Fruit fly (Drosophila melanogaster) whole organism, embryonic: ENCODE results near the gene CG31988.
A peak's percentile ranks its signal among the peaks of the same experiment; 100 is the strongest.

Experiments
- Bteb2 ChIP-seq: fragments of 200-800 bp; sonication (Bioruptor generic); optimal IDR thresholded peaks from 2 replicates; lab custom pipeline; 2016; ENCODE audit warnings: missing biosample characterization, missing genetic modification characterization
- C15 ChIP-seq: fragments of 200-800 bp; sonication (Bioruptor generic); IDR thresholded peaks from 3 replicates; pipeline ENCODE4 v1.3.6; 2022; ENCODE audit warnings: missing biosample characterization, missing genetic modification characterization
- CG11695 ChIP-seq: fragments of 200-800 bp; sonication (Bioruptor generic); IDR thresholded peaks from 3 replicates; pipeline ENCODE4 v1.3.6; 2022; ENCODE audit warnings: missing biosample characterization, missing genetic modification characterization
- CG11696 ChIP-seq: fragments of 200-800 bp; sonication (Bioruptor generic); IDR thresholded peaks from 2 replicates; pipeline ENCODE4 v1.3.6; 2022; ENCODE audit warnings: missing biosample characterization, missing genetic modification characterization
- CG11723 ChIP-seq: fragments of 200-800 bp; sonication (Bioruptor generic); optimal IDR thresholded peaks from 2 replicates; lab custom pipeline; 2017; ENCODE audit warnings: missing biosample characterization, mild to moderate bottlenecking, missing genetic modification characterization
- CG12104 ChIP-seq: fragments of 200-800 bp; sonication (Bioruptor generic); optimal IDR thresholded peaks from 3 replicates; lab custom pipeline; 2016; ENCODE audit warnings: missing biosample characterization, missing genetic modification characterization
- CG12744 ChIP-seq: fragments of 200-800 bp; sonication (Bioruptor generic); optimal IDR thresholded peaks from 2 replicates; lab custom pipeline; 2016; ENCODE audit warnings: missing biosample characterization, missing genetic modification characterization
- CG13296 ChIP-seq: fragments of 200-800 bp; sonication (Bioruptor generic); optimal IDR thresholded peaks from 3 replicates; lab custom pipeline; 2018; ENCODE audit warnings: missing biosample characterization, mild to moderate bottlenecking, missing genetic modification characterization
- CG15514 ChIP-seq: fragments of 200-800 bp; sonication (Bioruptor generic); optimal IDR thresholded peaks from 3 replicates; lab custom pipeline; 2017; ENCODE audit warnings: missing biosample characterization, missing genetic modification characterization, mild to moderate bottlenecking, moderate library complexity, missing genetic modification reagents
- CG15601 ChIP-seq: fragments of 200-800 bp; sonication (Bioruptor generic); optimal IDR thresholded peaks from 3 replicates; lab custom pipeline; 2019; ENCODE audit warnings: missing biosample characterization, mild to moderate bottlenecking, missing genetic modification characterization, moderate library complexity
- CG17328 ChIP-seq: fragments of 200-800 bp; sonication (Bioruptor generic); IDR thresholded peaks from 2 replicates; pipeline ENCODE4 v1.3.6; 2022; ENCODE audit warnings: missing biosample characterization, missing genetic modification characterization
- CG17359 ChIP-seq: fragments of 200-800 bp; sonication (Bioruptor generic); optimal IDR thresholded peaks from 3 replicates; lab custom pipeline; 2018; ENCODE audit warnings: missing biosample characterization, mild to moderate bottlenecking, missing genetic modification characterization, moderate library complexity
- CG18262 ChIP-seq: fragments of 200-800 bp; optimal IDR thresholded peaks from 3 replicates; lab custom pipeline; 2019; ENCODE audit warnings: missing biosample characterization, mild to moderate bottlenecking, missing genetic modification characterization, moderate library complexity
- CG33213 ChIP-seq: fragments of 200-800 bp; sonication (Bioruptor generic); optimal IDR thresholded peaks from 3 replicates; lab custom pipeline; 2016; ENCODE audit warnings: missing biosample characterization, missing genetic modification characterization
- CG34224 ChIP-seq: fragments of 200-800 bp; sonication (Bioruptor generic); IDR thresholded peaks from 3 replicates; pipeline ENCODE4 v1.3.6; 2022; ENCODE audit warnings: missing biosample characterization, missing genetic modification characterization; ENCODE audit not compliant: partially characterized antibody
- CG34376 ChIP-seq: fragments of 200-800 bp; sonication (Bioruptor generic); optimal IDR thresholded peaks from 2 replicates; lab custom pipeline; 2018; ENCODE audit warnings: missing biosample characterization, mild to moderate bottlenecking, missing genetic modification characterization
- CG3726 ChIP-seq: fragments of 200-800 bp; sonication (Bioruptor generic); IDR thresholded peaks from 3 replicates; pipeline ENCODE4, ENCODE4 v1.3.6; 2022; ENCODE audit warnings: missing biosample characterization, missing genetic modification characterization
- CG3995 ChIP-seq: fragments of 200-800 bp; sonication (Bioruptor generic); optimal IDR thresholded peaks from 3 replicates; lab custom pipeline; 2016; ENCODE audit warnings: missing biosample characterization, missing genetic modification characterization
- CG6765 ChIP-seq: fragments of 200-800 bp; sonication (Bioruptor generic); optimal IDR thresholded peaks from 3 replicates; lab custom pipeline; 2017; ENCODE audit warnings: missing biosample characterization, mild to moderate bottlenecking, missing genetic modification characterization
- CHES-1-like ChIP-seq: fragments of 200-800 bp; sonication (Bioruptor generic); optimal IDR thresholded peaks from 2 replicates; lab custom pipeline; 2016; ENCODE audit warnings: missing biosample characterization, missing genetic modification characterization
- Dbx ChIP-seq: fragments of 200-800 bp; sonication (Bioruptor generic); IDR thresholded peaks from 3 replicates; pipeline ENCODE4 v1.3.6; 2022; ENCODE audit warnings: missing biosample characterization, missing genetic modification characterization
- Dfd ChIP-seq, 2 experiments: fragments of >200 bp; optimal IDR thresholded peaks; 2 replicates each; lab custom pipeline; 2017; ENCODE audit warnings: missing biosample characterization in 2 of 2, missing genetic modification characterization in 2 of 2
- Dip2 ChIP-seq: fragments of 200-800 bp; sonication (Bioruptor generic); IDR thresholded peaks from 2 replicates; pipeline ENCODE4 v1.3.6; 2022; ENCODE audit warnings: missing biosample characterization, missing genetic modification characterization
- Dref ChIP-seq: fragments of 200-800 bp; sonication (Bioruptor generic); IDR thresholded peaks from 2 replicates; pipeline ENCODE4 v1.3.6; 2022; ENCODE audit warnings: missing biosample characterization, missing genetic modification characterization
- Eip74EF ChIP-seq, 2 experiments: fragments of 200-800 bp in 1 of 2; fragments of >200 bp in 1 of 2; sonication (Bioruptor generic) in 1 of 2; optimal IDR thresholded peaks; 2 replicates each; lab custom pipeline; 2017 to 2019; ENCODE audit warnings: missing biosample characterization in 2 of 2, missing genetic modification characterization in 2 of 2, mild to moderate bottlenecking in 1 of 2, moderate library complexity in 1 of 2
- GATAe ChIP-seq: fragments of 200-800 bp; sonication (Bioruptor generic); conservative IDR thresholded peaks from 2 replicates; pipeline ENCODE4 v1.3.6; 2022; ENCODE audit warnings: missing biosample characterization, missing genetic modification characterization
- HmgD ChIP-seq: fragments of 200-800 bp; sonication (Bioruptor generic); optimal IDR thresholded peaks from 3 replicates; lab custom pipeline; 2016; ENCODE audit warnings: missing biosample characterization, missing genetic modification characterization
- MBD-R2 ChIP-seq: fragments of 200-800 bp; sonication (Bioruptor generic); IDR thresholded peaks from 2 replicates; pipeline ENCODE4 v1.3.6; 2022; ENCODE audit warnings: missing biosample characterization, missing genetic modification characterization
- Nf-YB ChIP-seq: fragments of 200-800 bp; sonication (Bioruptor generic); optimal IDR thresholded peaks from 3 replicates; lab custom pipeline; 2019; ENCODE audit warnings: missing biosample characterization, mild to moderate bottlenecking, missing genetic modification characterization, moderate library complexity
- Sin3A ChIP-seq: fragments of >200 bp; optimal IDR thresholded peaks from 2 replicates; lab custom pipeline; 2018
- Usf ChIP-seq: fragments of 200-800 bp; sonication (Bioruptor generic); optimal IDR thresholded peaks from 2 replicates; lab custom pipeline; 2017; ENCODE audit warnings: missing genotype, missing biosample characterization, missing genetic modification characterization
- YL-1 ChIP-seq: fragments of 200-800 bp; sonication (Bioruptor generic); optimal IDR thresholded peaks from 3 replicates; lab custom pipeline; 2017; ENCODE audit warnings: missing biosample characterization, mild to moderate bottlenecking, missing genetic modification characterization
- cas ChIP-seq: fragments of 200-800 bp; sonication (Bioruptor generic); IDR thresholded peaks from 2 replicates; pipeline ENCODE4 v1.3.6; 2022; ENCODE audit warnings: missing biosample characterization, missing genetic modification characterization
- cato ChIP-seq: fragments of 200-800 bp; sonication (Bioruptor generic); optimal IDR thresholded peaks from 2 replicates; lab custom pipeline; 2016; ENCODE audit warnings: missing biosample characterization, missing genetic modification characterization, borderline replicate concordance
- ci ChIP-seq: fragments of 200-800 bp; sonication (Bioruptor generic); IDR thresholded peaks from 3 replicates; pipeline ENCODE4 v1.3.6; 2022; ENCODE audit warnings: missing biosample characterization, missing genetic modification characterization
- dati ChIP-seq: fragments of 200-800 bp; sonication (Bioruptor generic); IDR thresholded peaks from 2 replicates; pipeline ENCODE4 v1.3.6; 2022; ENCODE audit warnings: missing biosample characterization, missing genetic modification characterization
- dm ChIP-seq: fragments of 200-800 bp; sonication (Bioruptor generic); optimal IDR thresholded peaks from 3 replicates; lab custom pipeline; 2016; ENCODE audit warnings: missing biosample characterization, missing genetic modification characterization
- fru ChIP-seq: fragments of >200 bp; optimal IDR thresholded peaks from 2 replicates; lab custom pipeline; 2017
- gcm ChIP-seq: fragments of 200-800 bp; sonication (Bioruptor generic); optimal IDR thresholded peaks from 2 replicates; lab custom pipeline; 2019; ENCODE audit warnings: missing biosample characterization, mild to moderate bottlenecking, missing genetic modification characterization, moderate library complexity
- hb ChIP-seq: fragments of 200-800 bp; sonication (Bioruptor generic); IDR thresholded peaks from 3 replicates; pipeline ENCODE4 v1.3.6; 2022; ENCODE audit warnings: missing biosample characterization, missing genetic modification characterization; ENCODE audit not compliant: partially characterized antibody
- odd ChIP-seq: fragments of 200-800 bp; sonication (Bioruptor generic); optimal IDR thresholded peaks from 2 replicates; lab custom pipeline; 2017; ENCODE audit warnings: missing biosample characterization, mild to moderate bottlenecking, missing genetic modification characterization
- pho ChIP-seq: fragments of 200-800 bp; sonication (Bioruptor generic); optimal IDR thresholded peaks from 2 replicates; lab custom pipeline; 2016; ENCODE audit warnings: missing biosample characterization, missing genetic modification characterization
- pzg ChIP-seq: fragments of 200-800 bp; sonication (Bioruptor generic); optimal IDR thresholded peaks from 3 replicates; lab custom pipeline; 2018; ENCODE audit warnings: missing biosample characterization, mild to moderate bottlenecking, missing genetic modification characterization, moderate library complexity
- scrt ChIP-seq: fragments of 200-800 bp; sonication (Bioruptor generic); optimal IDR thresholded peaks from 2 replicates; lab custom pipeline; 2018; ENCODE audit warnings: missing biosample characterization, mild to moderate bottlenecking, missing genetic modification characterization, moderate library complexity
- sd ChIP-seq: fragments of 200-800 bp; sonication (Bioruptor generic); optimal IDR thresholded peaks from 3 replicates; lab custom pipeline; 2018; ENCODE audit warnings: missing biosample characterization, mild to moderate bottlenecking, missing genetic modification characterization, moderate library complexity
- shn ChIP-seq: fragments of 200-800 bp; sonication (Bioruptor generic); optimal IDR thresholded peaks from 3 replicates; lab custom pipeline; 2016; ENCODE audit warnings: missing biosample characterization, missing genetic modification characterization
- ssp ChIP-seq: fragments of 200-800 bp; sonication (Bioruptor generic); IDR thresholded peaks from 2 replicates; pipeline ENCODE4 v1.3.6; 2022; ENCODE audit warnings: missing biosample characterization, missing genetic modification characterization
- vnd ChIP-seq: fragments of 200-800 bp; sonication (Bioruptor generic); IDR thresholded peaks from 3 replicates; pipeline ENCODE4 v1.3.6; 2022; ENCODE audit warnings: missing biosample characterization, missing genetic modification characterization; ENCODE audit not compliant: partially characterized antibody
- zen2 ChIP-seq: fragments of 200-800 bp; sonication (Bioruptor generic); IDR thresholded peaks from 3 replicates; pipeline ENCODE4 v1.3.6; 2022; ENCODE audit warnings: missing biosample characterization, missing genetic modification characterization; ENCODE audit not compliant: partially characterized antibody
- zfh1 ChIP-seq: fragments of 200-800 bp; sonication (Bioruptor generic); IDR thresholded peaks from 3 replicates; pipeline ENCODE4 v1.3.6; 2022; ENCODE audit warnings: missing biosample characterization, missing genetic modification characterization
- zfh2 ChIP-seq: fragments of 200-800 bp; sonication (Bioruptor generic); optimal IDR thresholded peaks from 2 replicates; lab custom pipeline; 2016; ENCODE audit warnings: missing biosample characterization, missing genetic modification characterization

The CG31988 gene

dm6 chr2L:21237048-21237747 lies 34.6 kb upstream of the CG31988 start, which contains the start of gene Hr39 (continued):
- TF ChIP-seq Nf-YB (GFP tag; lab: Kevin White, UChicago) (no peak), HmgD (GFP tag; lab: Kevin White, UChicago) (peak; percentile 34), zfh1 (no peak), cato (no peak), CHES-1-like (GFP tag; lab: Kevin White, UChicago) (peak; percentile 74), CG11696 (GFP tag; lab: Robert Waterston, UW) (no peak), CG12104 (GFP tag; lab: Kevin White, UChicago) (no peak), ssp (no peak), gcm (GFP tag; lab: Kevin White, UChicago) (peak; percentile 44), CG3726 (GFP tag; lab: Robert Waterston, UW) (no peak), scrt (GFP tag; lab: Kevin White, UChicago) (peak; percentile 54), Usf (GFP tag; lab: Kevin White, UChicago) (no peak), CG11695 (GFP tag; lab: Robert Waterston, UW) (no peak), C15 (GFP tag; lab: Robert Waterston, UW) (no peak), cas (no peak), CG15514 (peak; percentile 87), dm (peak; percentile 59), CG11723 (GFP tag; lab: Kevin White, UChicago) (peak; percentile 53), MBD-R2 (GFP tag; lab: Robert Waterston, UW) (no peak), CG34224 (GFP tag; lab: Robert Waterston, UW) (no peak), CG15601 (tag; lab: Kevin White, UChicago) (peak; percentile 8), dati (no peak), CG17328 (GFP tag; lab: Robert Waterston, UW) (no peak), CG3995 (GFP tag; lab: Kevin White, UChicago) (no peak), sd (tag; lab: Kevin White, UChicago) (no peak), shn (GFP tag; lab: Kevin White, UChicago) (peak; percentile 20), zfh2 (GFP tag; lab: Kevin White, UChicago) (no peak), Dbx (no peak), YL-1 (GFP tag; lab: Kevin White, UChicago) (peak; percentile 23), Bteb2 (peak; percentile 13), GATAe (GFP tag; lab: Robert Waterston, UW) (no peak), CG12744 (GFP tag; lab: Kevin White, UChicago) (no peak), fru (lab: Kevin White, UChicago) (no peak), Sin3A (lab: Kevin White, UChicago) (peak; percentile 78), CG18262 (tag; lab: Kevin White, UChicago) (no peak), pzg (peak; percentile 97), CG34376 (GFP tag; lab: Kevin White, UChicago) (peak; percentile 66), odd (GFP tag; lab: Kevin White, UChicago) (peak; percentile 32), Eip74EF (GFP tag; optimal IDR thresholded peaks at IDR 0.05; lab: Kevin White, UChicago) (peak in 1 of 2 experiments; percentile 90), Dfd (GFP tag; optimal IDR thresholded peaks at IDR 0.05; lab: Kevin White, UChicago) (no peak), Dip2 (GFP tag; lab: Robert Waterston, UW) (no peak), CG6765 (GFP tag; lab: Kevin White, UChicago) (peak; percentile 20), pho (GFP tag; lab: Kevin White, UChicago) (peak; percentile 16), ci (no peak), Dref (GFP tag; lab: Robert Waterston, UW) (no peak), hb (GFP tag; lab: Robert Waterston, UW) (no peak), vnd (GFP tag; lab: Robert Waterston, UW) (no peak), zen2 (GFP tag; lab: Robert Waterston, UW) (no peak), CG33213 (GFP tag; lab: Kevin White, UChicago) (peak; percentile 30), CG17359 (tag; lab: Kevin White, UChicago) (no peak), CG13296 (GFP tag; lab: Kevin White, UChicago) (peak; percentile 14)
